Worm (Caenorhabditis elegans): ENCODE results near the gene col-156.

col-156 gene

DNA sequence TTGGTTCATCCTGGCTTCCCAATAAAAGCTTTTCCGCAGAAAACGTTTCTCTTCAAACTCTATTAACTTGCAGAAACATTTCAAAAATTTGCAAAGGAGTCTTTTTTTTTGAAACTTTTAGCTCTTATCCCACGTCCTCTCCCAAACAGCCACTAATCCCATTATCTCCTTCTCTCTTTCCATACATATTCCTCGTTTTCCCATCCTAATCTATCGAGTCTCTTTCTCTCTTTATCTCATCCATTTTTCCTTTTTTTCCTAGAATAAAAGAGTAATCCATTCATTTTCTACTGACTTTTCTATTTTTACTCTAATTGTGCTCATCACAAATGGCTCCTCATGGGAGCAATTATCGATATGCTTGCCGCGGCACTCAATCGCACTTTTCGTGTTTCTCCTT is 21.4 kb downstream of the col-156 start (continued):
- TF ChIP-seq dpl-1 (GFP tag; optimal IDR thresholded peaks at IDR 0.05): no peak
- TF ChIP-seq hmg-20 (GFP tag; IDR thresholded peaks at IDR 0.05): no peak

- TF ChIP-seq aptf-3 (GFP tag; IDR thresholded peaks at IDR 0.05) (no peak), snpc-4 (GFP tag; optimal IDR thresholded peaks at IDR 0.05) (no peak), snpc-4 (tag; optimal IDR thresholded peaks at IDR 0.05) (no peak)
Measured at ce11 chrV:11424565-11424964, 25.6 kb downstream of the col-156 start, which contains the start of gene T26H10.2. Gene T26H10.2 (minus strand): TSS chrV:11424665.

ce11 chrV:11421605-11422004 is 28.6 kb downstream of the col-156 start, which contains the start of gene des-2:
Gene des-2 (minus strand): TSS chrV:11421705.
- TF ChIP-seq pbrm-1 (GFP tag; IDR thresholded peaks at IDR 0.05) (no peak), Y67H2A.10 (GFP tag; conservative IDR thresholded peaks at IDR 0.05) (no peak), ets-4 (GFP tag; optimal IDR thresholded peaks at IDR 0.05) (no peak), F22D6.2 (tag; optimal IDR thresholded peaks at IDR 0.05) (no peak), ekl-4 (GFP tag; IDR thresholded peaks at IDR 0.05) (no peak), T07F8.4 (tag; optimal IDR thresholded peaks at IDR 0.05) (no peak), lin-26 (GFP tag; IDR thresholded peaks at IDR 0.05) (no peak), lir-1 (GFP tag; conservative IDR thresholded peaks at IDR 0.05) (no peak), attf-3 (GFP tag; conservative IDR thresholded peaks at IDR 0.05) (no peak), ztf-25 (GFP tag; IDR thresholded peaks at IDR 0.05) (no peak), F10E7.11 (tag; optimal IDR thresholded peaks at IDR 0.05) (no peak), F52B5.7 (tag; optimal IDR thresholded peaks at IDR 0.05) (no peak), B0336.3 (GFP tag; IDR thresholded peaks at IDR 0.05) (no peak), gei-17 (GFP tag; optimal IDR thresholded peaks at IDR 0.05) (no peak), F39B2.1 (GFP tag; IDR thresholded peaks at IDR 0.05) (no peak)

DNA sequence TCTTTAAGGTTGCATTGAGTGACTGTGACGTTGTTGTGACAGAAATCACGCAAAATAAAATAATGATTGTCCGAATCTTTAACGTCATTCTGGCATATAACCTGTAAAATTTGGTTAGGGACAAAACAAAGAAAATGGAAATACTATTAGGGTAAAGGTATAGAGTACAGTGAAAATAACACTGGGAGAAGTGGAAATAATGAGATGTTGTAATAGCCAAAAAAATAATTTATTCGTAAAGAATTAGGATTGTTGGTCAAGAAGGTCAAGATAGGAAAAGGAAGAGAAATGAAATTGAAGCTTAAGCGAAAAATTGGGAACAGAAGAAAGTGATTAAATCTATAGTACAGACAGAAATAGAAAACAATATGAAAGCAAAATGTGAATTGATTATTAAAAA is 35.1 kb downstream of the col-156 start, which contains the start of gene deg-3:
Gene deg-3 (minus strand): TSS at position 101 of the 400 bp plus-strand sequence.
- TF ChIP-seq ceh-79 (tag; optimal IDR thresholded peaks at IDR 0.05) (no peak), F52B5.7 (tag; optimal IDR thresholded peaks at IDR 0.05) (no peak), rpc-1 (optimal IDR thresholded peaks at IDR 0.05) (no peak), rpc-1 (tag; optimal IDR thresholded peaks at IDR 0.05) (no peak), somi-1 (GFP tag; optimal IDR thresholded peaks at IDR 0.05) (no peak), dpl-1 (GFP tag; optimal IDR thresholded peaks at IDR 0.05) (no peak), snpc-1.3 (tag; optimal IDR thresholded peaks at IDR 0.05; ENCODE audit: insufficient read depth) (no peak), B0336.3 (GFP tag; IDR thresholded peaks at IDR 0.05) (no peak), dox-1 (GFP tag; IDR thresholded peaks at IDR 0.05) (no peak), snpc-1.1 (tag; optimal IDR thresholded peaks at IDR 0.05; ENCODE audit: insufficient read depth) (no peak)

DNA sequence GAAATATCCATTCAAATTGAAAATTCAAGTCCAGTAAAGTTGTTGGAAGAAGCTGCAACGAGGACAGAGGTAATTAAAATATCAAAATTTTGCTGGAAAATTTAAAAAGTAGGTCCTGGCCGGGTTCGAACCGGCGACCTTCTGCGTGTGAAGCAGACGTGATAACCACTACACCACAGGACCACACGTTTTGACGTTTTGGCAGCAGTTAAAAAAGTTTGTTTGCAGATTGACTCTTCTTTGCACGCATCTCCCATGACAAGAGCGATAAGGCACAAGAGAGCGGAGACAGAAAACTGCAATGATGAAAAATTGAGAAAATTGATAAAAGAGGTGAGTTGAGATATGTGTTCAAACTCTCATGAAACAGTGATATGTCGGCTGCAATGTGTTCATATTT is 38.0 kb downstream of the col-156 start:
- TF ChIP-seq repo-1 (tag; optimal IDR thresholded peaks at IDR 0.05): peak; percentile 65
- peak; percentile 83 for TF ChIP-seq him-1 (tag; optimal IDR thresholded peaks at IDR 0.05)
- no peak for TF ChIP-seq bed-2 (GFP tag; IDR thresholded peaks at IDR 0.05)
- no peak for TF ChIP-seq ceh-79 (tag; optimal IDR thresholded peaks at IDR 0.05)
- TF ChIP-seq ccch-3 (GFP tag; optimal IDR thresholded peaks at IDR 0.05): no peak
- no peak for TF ChIP-seq snpc-1.3 (tag; optimal IDR thresholded peaks at IDR 0.05; ENCODE audit: insufficient read depth)
- TF ChIP-seq madf-10 (tag; optimal IDR thresholded peaks at IDR 0.05): no peak
- TF ChIP-seq nhr-27 (tag; optimal IDR thresholded peaks at IDR 0.05): no peak
- no peak for TF ChIP-seq ama-1 (optimal IDR thresholded peaks at IDR 0.05)
- no peak for TF ChIP-seq ama-1 (GFP tag; optimal IDR thresholded peaks at IDR 0.05)
- TF ChIP-seq D2030.7 (GFP tag; IDR thresholded peaks at IDR 0.05): peak; percentile 79
- no peak for TF ChIP-seq nfya-1 (tag; optimal IDR thresholded peaks at IDR 0.05; ENCODE audit: borderline replicate concordance, insufficient read depth)
- TF ChIP-seq aptf-3 (GFP tag; IDR thresholded peaks at IDR 0.05): no peak
- no peak for TF ChIP-seq ekl-4 (GFP tag; IDR thresholded peaks at IDR 0.05)
- TF ChIP-seq ceh-40 (GFP tag; IDR thresholded peaks at IDR 0.05): no peak
- TF ChIP-seq ztf-28 (GFP tag; IDR thresholded peaks at IDR 0.05): 0 out of 2 replicates have a peak, but pooled peaks have one; percentile 25
- peak; percentile 60 for TF ChIP-seq nhr-80 (tag; optimal IDR thresholded peaks at IDR 0.05)
- TF ChIP-seq attf-6 (GFP tag; IDR thresholded peaks at IDR 0.05): no peak
- TF ChIP-seq ztf-6 (GFP tag; IDR thresholded peaks at IDR 0.05): no peak
- no peak for TF ChIP-seq egl-18 (GFP tag; IDR thresholded peaks at IDR 0.05)
- TF ChIP-seq ceh-27 (GFP tag; optimal IDR thresholded peaks at IDR 0.05): peak; percentile 6

Measured in whole organism, young adult.